Worm (Caenorhabditis elegans) whole organism, early embryonic: ENCODE results near the gene F17C11.12.

Experiments used
- B0310.2 ChIP-seq: sonication (generic microtip); optimal IDR thresholded peaks from 2 replicates; lab custom pipeline; 2016; ENCODE audit warnings: mild to moderate bottlenecking, missing genetic modification characterization, missing compliant biosample characterization
- F13C5.2 ChIP-seq: sonication (generic microtip); optimal IDR thresholded peaks from 2 replicates; lab custom pipeline; 2017; ENCODE audit warnings: mild to moderate bottlenecking, missing genetic modification characterization, inconsistent platforms, missing compliant biosample characterization
- aly-1 ChIP-seq: sonication (generic microtip); optimal IDR thresholded peaks from 2 replicates; lab custom pipeline; 2016; ENCODE audit warnings: missing genetic modification characterization, missing compliant biosample characterization
- ama-1 ChIP-seq: fragments of 150-350 bp; optimal IDR thresholded peaks from 2 replicates; lab custom pipeline; 2014
- ceh-13 ChIP-seq: fragments of 200-800 bp; sonication (Bioruptor generic); optimal IDR thresholded peaks from 2 replicates; lab custom pipeline; 2018; ENCODE audit warnings: mild to moderate bottlenecking, missing genetic modification characterization, missing compliant biosample characterization
- ceh-36 ChIP-seq: sonication (generic microtip); optimal IDR thresholded peaks from 2 replicates; lab custom pipeline; 2016; ENCODE audit warnings: missing genetic modification characterization, inconsistent platforms, missing compliant biosample characterization
- ets-7 ChIP-seq: sonication (generic microtip); optimal IDR thresholded peaks from 2 replicates; lab custom pipeline; 2016; ENCODE audit warnings: missing genotype, missing genetic modification characterization, missing compliant biosample characterization
- flt-1 ChIP-seq: fragments of 200-800 bp; sonication (Bioruptor generic); IDR thresholded peaks from 2 replicates; pipeline ENCODE4 v1.3.6; 2022; ENCODE audit warnings: missing genetic modification characterization, missing compliant biosample characterization
- hmbx-1 ChIP-seq: sonication (generic microtip); optimal IDR thresholded peaks from 2 replicates; lab custom pipeline; 2016; ENCODE audit warnings: mild to moderate bottlenecking, missing genetic modification characterization, missing compliant biosample characterization
- hmg-4 ChIP-seq: fragments of 200-800 bp; sonication (Bioruptor generic); optimal IDR thresholded peaks from 2 replicates; lab custom pipeline; 2018; ENCODE audit warnings: mild to moderate bottlenecking, missing genetic modification characterization, missing compliant biosample characterization
- hnd-1 ChIP-seq: sonication (generic microtip); optimal IDR thresholded peaks from 2 replicates; lab custom pipeline; 2016; ENCODE audit warnings: missing genetic modification characterization, missing compliant biosample characterization
- pes-1 ChIP-seq: fragments of 200-800 bp; sonication (Bioruptor generic); IDR thresholded peaks from 2 replicates; pipeline ENCODE4 v1.3.6; 2022; ENCODE audit warnings: missing genetic modification reagents, missing genetic modification characterization, missing compliant biosample characterization
- scrt-1 ChIP-seq: fragments of 200-800 bp; sonication (Bioruptor generic); IDR thresholded peaks from 2 replicates; pipeline ENCODE4 v1.3.6; 2022; ENCODE audit warnings: missing genetic modification characterization, missing compliant biosample characterization
- sea-1 ChIP-seq: fragments of 200-800 bp; sonication (Bioruptor generic); conservative IDR thresholded peaks from 2 replicates; pipeline ENCODE4 v1.3.6; 2022; ENCODE audit warnings: missing genetic modification characterization, missing compliant biosample characterization
- tbx-11 ChIP-seq: fragments of 200-800 bp; sonication (Bioruptor generic); IDR thresholded peaks from 2 replicates; pipeline ENCODE4 v1.3.6; 2022; ENCODE audit warnings: missing genetic modification characterization, missing compliant biosample characterization
- tbx-37 ChIP-seq: fragments of 200-800 bp; sonication (Bioruptor generic); conservative IDR thresholded peaks from 2 replicates; pipeline ENCODE4 v1.3.6; 2022; ENCODE audit warnings: missing genetic modification reagents, missing genetic modification characterization, missing compliant biosample characterization
- tra-4 ChIP-seq: sonication (generic microtip); optimal IDR thresholded peaks from 2 replicates; lab custom pipeline; 2017; ENCODE audit warnings: missing genetic modification characterization, missing compliant biosample characterization

Gene F17C11.12

ce11 chrV:10949511-10949910 lies 12.8 kb upstream of the F17C11.12 start, which contains the start of gene col-153:
col-153 (plus strand) TSS chrV:10949811.
- TF ChIP-seq hmg-4 (GFP tag; lab: Kevin White, UChicago) = no peak
- TF ChIP-seq ets-7 = no peak

- no peak for TF ChIP-seq sea-1 (GFP tag; lab: Robert Waterston, UW)
- TF ChIP-seq scrt-1 = no peak
- TF ChIP-seq B0310.2 = no peak
- TF ChIP-seq tbx-37 = no peak
- TF ChIP-seq ets-7 = no peak
- no peak for TF ChIP-seq pes-1 (GFP tag; lab: Robert Waterston, UW)
- TF ChIP-seq ceh-13 (GFP tag; lab: Kevin White, UChicago) = no peak
- no peak for TF ChIP-seq hmg-4 (GFP tag; lab: Kevin White, UChicago)
- no peak for TF ChIP-seq hmbx-1 (tag; lab: Kevin White, UChicago)
- no peak for TF ChIP-seq ama-1 (lab: Kevin White, UChicago)
- no peak for TF ChIP-seq F13C5.2
- TF ChIP-seq tra-4 = no peak
- no peak for TF ChIP-seq aly-1 (tag; lab: Kevin White, UChicago)
Observed at ce11 chrV:10947930-10948329, 11.2 kb upstream of the F17C11.12 start, which contains the start of gene F17C11.2. F17C11.2 (plus strand) TSS chrV:10948230.

ce11 chrV:10947210-10947609 lies 10.5 kb upstream of the F17C11.12 start:
- TF ChIP-seq scrt-1 (no peak), hmbx-1 (tag; lab: Kevin White, UChicago) (no peak), ets-7 (no peak), hnd-1 (tag; lab: Kevin White, UChicago) (no peak), tbx-11 (no peak), ama-1 (lab: Kevin White, UChicago) (no peak), hmg-4 (GFP tag; lab: Kevin White, UChicago) (no peak), tbx-37 (no peak), pes-1 (GFP tag; lab: Robert Waterston, UW) (no peak), aly-1 (tag; lab: Kevin White, UChicago) (no peak), B0310.2 (no peak)

DNA sequence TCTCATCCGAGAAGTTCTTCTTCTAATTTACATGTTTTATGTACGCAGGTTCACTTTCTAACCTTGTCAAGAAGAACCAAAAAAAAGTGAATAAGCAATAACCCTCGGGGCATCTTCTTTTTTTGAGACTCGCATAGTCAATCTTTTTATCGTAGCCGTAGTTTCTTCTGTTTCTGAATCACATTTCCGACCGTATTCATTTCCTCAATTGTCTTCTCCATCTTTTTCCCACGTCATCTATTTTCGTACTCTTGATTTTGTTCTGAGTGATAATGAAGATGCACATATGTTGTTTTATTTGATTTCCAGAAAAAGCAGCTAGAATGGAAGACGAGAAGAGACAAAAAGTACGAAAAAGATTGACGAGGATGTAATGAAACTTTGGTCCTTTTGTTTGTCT lies 8.2 kb upstream of the F17C11.12 start:
- TF ChIP-seq ceh-36 (no peak), hnd-1 (tag; lab: Kevin White, UChicago) (no peak), B0310.2 (no peak), hmbx-1 (tag; lab: Kevin White, UChicago) (no peak), ama-1 (lab: Kevin White, UChicago) (no peak), tbx-11 (no peak)

- no peak for TF ChIP-seq tra-4
- no peak for TF ChIP-seq hnd-1 (tag; lab: Kevin White, UChicago)
- TF ChIP-seq ceh-36 = no peak
Observed at ce11 chrV:10942161-10942560, 5.4 kb upstream of the F17C11.12 start, which contains the start of gene zip-9. zip-9 (plus strand) TSS chrV:10942461.

DNA sequence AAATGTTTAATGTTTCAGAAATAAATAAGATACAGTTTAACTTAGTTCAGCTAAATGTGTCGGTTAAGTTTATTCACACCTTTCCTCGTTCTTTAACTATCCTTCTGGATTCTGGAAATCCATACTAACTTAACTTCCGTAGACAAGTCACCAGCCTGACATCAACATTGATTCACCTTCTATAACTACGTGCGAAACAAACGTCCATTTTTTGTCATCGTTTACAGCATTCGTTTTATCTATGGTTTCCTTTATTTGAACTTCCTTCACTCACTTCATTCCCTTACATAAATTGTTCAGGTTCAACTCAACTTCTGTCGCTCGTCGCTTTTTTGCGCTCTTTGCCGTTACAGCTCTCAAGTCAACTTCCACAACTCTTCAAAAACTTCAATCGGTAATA lies 4.4 kb upstream of the F17C11.12 start, which contains the start of gene F17C11.26:
Gene F17C11.26 (plus strand): TSS at position 301 of the 400 bp plus-strand sequence.
- TF ChIP-seq hmg-4 (GFP tag; lab: Kevin White, UChicago) (no peak), hnd-1 (tag; lab: Kevin White, UChicago) (no peak), flt-1 (GFP tag; lab: Robert Waterston, UW) (no peak), F13C5.2 (no peak), tbx-37 (no peak), sea-1 (GFP tag; lab: Robert Waterston, UW) (no peak), ets-7 (no peak), tbx-11 (no peak), aly-1 (tag; lab: Kevin White, UChicago) (no peak), tra-4 (no peak), ceh-13 (GFP tag; lab: Kevin White, UChicago) (no peak), pes-1 (GFP tag; lab: Robert Waterston, UW) (no peak)

DNA sequence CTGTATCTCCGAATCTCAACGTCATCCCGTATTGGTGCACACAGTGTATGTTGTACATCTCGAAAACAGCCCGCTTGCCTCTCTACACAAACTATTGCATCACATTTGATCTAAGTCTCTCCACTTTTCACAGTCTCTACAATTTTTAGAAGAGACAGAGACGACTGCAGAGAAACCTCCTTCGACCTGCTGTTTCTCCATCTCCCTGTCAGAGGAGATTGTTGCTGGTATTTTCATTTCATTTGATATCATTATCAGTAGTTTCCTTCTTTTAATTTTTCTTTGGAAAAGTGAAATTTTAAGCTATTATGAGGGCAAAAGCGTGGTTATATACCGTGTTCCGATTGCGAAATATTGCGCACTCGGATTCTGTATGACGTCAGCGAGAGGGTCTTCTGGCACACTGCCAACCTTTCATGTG lies 3.9 kb upstream of the F17C11.12 start:
- no peak for TF ChIP-seq hnd-1 (tag; lab: Kevin White, UChicago)
- no peak for TF ChIP-seq ama-1 (lab: Kevin White, UChicago)
- TF ChIP-seq hmg-4 (GFP tag; lab: Kevin White, UChicago) = no peak
- TF ChIP-seq tbx-11 = no peak
- no peak for TF ChIP-seq pes-1 (GFP tag; lab: Robert Waterston, UW)
- no peak for TF ChIP-seq ceh-13 (GFP tag; lab: Kevin White, UChicago)
- no peak for TF ChIP-seq scrt-1
- no peak for TF ChIP-seq hmbx-1 (tag; lab: Kevin White, UChicago)
- TF ChIP-seq ets-7 = no peak
- TF ChIP-seq aly-1 (tag; lab: Kevin White, UChicago) = no peak
- no peak for TF ChIP-seq flt-1 (GFP tag; lab: Robert Waterston, UW)
- TF ChIP-seq F13C5.2 = no peak
- no peak for TF ChIP-seq tbx-37
- TF ChIP-seq B0310.2 = no peak
- TF ChIP-seq tra-4 = no peak
- no peak for TF ChIP-seq ceh-36

- TF ChIP-seq F13C5.2 = no peak
- no peak for TF ChIP-seq tbx-11
- TF ChIP-seq hnd-1 (tag; lab: Kevin White, UChicago) = no peak
- no peak for TF ChIP-seq B0310.2
- no peak for TF ChIP-seq scrt-1
- no peak for TF ChIP-seq pes-1 (GFP tag; lab: Robert Waterston, UW)
- TF ChIP-seq aly-1 (tag; lab: Kevin White, UChicago) = no peak
- no peak for TF ChIP-seq ama-1 (lab: Kevin White, UChicago)
- TF ChIP-seq hmg-4 (GFP tag; lab: Kevin White, UChicago) = no peak
- no peak for TF ChIP-seq tra-4
- TF ChIP-seq sea-1 (GFP tag; lab: Robert Waterston, UW) = no peak
Observed at ce11 chrV:10939990-10940570, 3.4 kb upstream of the F17C11.12 start.
